Fruit fly (Drosophila melanogaster) whole organism, embryonic: Measurements from ENCODE around the gene CG32079.

Experiments
- Atf3 ChIP-seq: fragments of 200-800 bp; sonication (Bioruptor generic); optimal IDR thresholded peaks from 3 replicates; lab custom pipeline; 2016; ENCODE audit warnings: missing biosample characterization, missing genetic modification characterization
- B-H1 ChIP-seq: fragments of 200-800 bp; sonication (Bioruptor generic); IDR thresholded peaks from 3 replicates; pipeline ENCODE4 v1.3.6; 2022; ENCODE audit warnings: missing biosample characterization, missing genetic modification characterization
- CG10979 ChIP-seq: fragments of 200-800 bp; sonication (Bioruptor generic); optimal IDR thresholded peaks from 2 replicates; lab custom pipeline; 2018; ENCODE audit warnings: missing biosample characterization, mild to moderate bottlenecking, missing genetic modification characterization, moderate library complexity
- CG12071 ChIP-seq: fragments of 200-800 bp; sonication (Bioruptor generic); optimal IDR thresholded peaks from 3 replicates; lab custom pipeline; 2018; ENCODE audit warnings: missing biosample characterization, mild to moderate bottlenecking, missing genetic modification characterization
- CG13123 ChIP-seq: fragments of 200-800 bp; sonication (Bioruptor generic); optimal IDR thresholded peaks from 2 replicates; lab custom pipeline; 2016; ENCODE audit warnings: missing biosample characterization, missing genetic modification characterization
- CG13894 ChIP-seq: fragments of 200-800 bp; sonication (Bioruptor generic); optimal IDR thresholded peaks from 3 replicates; lab custom pipeline; 2018; ENCODE audit warnings: missing biosample characterization, mild to moderate bottlenecking, missing genetic modification characterization, moderate library complexity
- CG14050 ChIP-seq: fragments of 200-800 bp; sonication (Bioruptor generic); IDR thresholded peaks from 3 replicates; pipeline ENCODE4 v1.3.6; 2022; ENCODE audit warnings: missing biosample characterization, missing genetic modification characterization
- CG14710 ChIP-seq: fragments of 200-800 bp; sonication (Bioruptor generic); optimal IDR thresholded peaks from 3 replicates; lab custom pipeline; 2019; ENCODE audit warnings: missing biosample characterization, mild to moderate bottlenecking, missing genetic modification characterization, moderate library complexity
- CG1529 ChIP-seq: fragments of 200-800 bp; sonication (Bioruptor generic); optimal IDR thresholded peaks from 3 replicates; lab custom pipeline; 2018; ENCODE audit warnings: missing biosample characterization, missing genetic modification characterization
- CG1602 ChIP-seq: fragments of 200-800 bp; sonication (Bioruptor generic); optimal IDR thresholded peaks from 3 replicates; lab custom pipeline; 2016; ENCODE audit warnings: missing biosample characterization, missing genetic modification characterization
- CG17186 ChIP-seq: fragments of 200-800 bp; sonication (Bioruptor generic); optimal IDR thresholded peaks from 3 replicates; lab custom pipeline; 2017; ENCODE audit warnings: missing biosample characterization, missing genetic modification reagents, missing genetic modification characterization
- CG1832 ChIP-seq: fragments of 200-800 bp; sonication (Bioruptor generic); optimal IDR thresholded peaks from 2 replicates; lab custom pipeline; 2017; ENCODE audit warnings: missing biosample characterization, mild to moderate bottlenecking, missing genetic modification characterization, inconsistent platforms
- CG18764 ChIP-seq: fragments of 200-800 bp; sonication (Bioruptor generic); optimal IDR thresholded peaks from 3 replicates; lab custom pipeline; 2016; ENCODE audit warnings: missing biosample characterization, missing genetic modification characterization
- CG2120 ChIP-seq: fragments of 200-800 bp; sonication (Bioruptor generic); optimal IDR thresholded peaks from 3 replicates; lab custom pipeline; 2016; ENCODE audit warnings: missing biosample characterization, missing genetic modification characterization
- CG2129 ChIP-seq: fragments of 200-800 bp; sonication (Bioruptor generic); IDR thresholded peaks from 2 replicates; pipeline ENCODE4 v1.3.6; 2022; ENCODE audit warnings: missing biosample characterization, missing genetic modification characterization; ENCODE audit not compliant: partially characterized antibody
- CG32767 ChIP-seq: fragments of 200-800 bp; sonication (Bioruptor generic); IDR thresholded peaks from 2 replicates; pipeline ENCODE4 v1.3.6; 2022; ENCODE audit warnings: missing biosample characterization, missing genetic modification characterization
- CG3407 ChIP-seq: fragments of 200-800 bp; sonication (Bioruptor generic); optimal IDR thresholded peaks from 2 replicates; lab custom pipeline; 2018; ENCODE audit warnings: missing biosample characterization, mild to moderate bottlenecking, missing genetic modification characterization
- CG3726 ChIP-seq: fragments of 200-800 bp; sonication (Bioruptor generic); IDR thresholded peaks from 3 replicates; pipeline ENCODE4, ENCODE4 v1.3.6; 2022; ENCODE audit warnings: missing biosample characterization, missing genetic modification characterization
- CG3995 ChIP-seq: fragments of 200-800 bp; sonication (Bioruptor generic); optimal IDR thresholded peaks from 3 replicates; lab custom pipeline; 2016; ENCODE audit warnings: missing biosample characterization, missing genetic modification characterization
- CG7745 ChIP-seq: fragments of 200-800 bp; sonication (Bioruptor generic); optimal IDR thresholded peaks from 2 replicates; lab custom pipeline; 2018; ENCODE audit warnings: missing biosample characterization, mild to moderate bottlenecking, missing genetic modification characterization, moderate library complexity
- CG7963 ChIP-seq: fragments of 200-800 bp; sonication (Bioruptor generic); IDR thresholded peaks from 3 replicates; pipeline ENCODE4 v1.3.6; 2022; ENCODE audit warnings: missing biosample characterization, missing genetic modification characterization; ENCODE audit not compliant: partially characterized antibody
- CG8359 ChIP-seq: fragments of 200-800 bp; sonication (Bioruptor generic); optimal IDR thresholded peaks from 2 replicates; lab custom pipeline; 2017; ENCODE audit warnings: missing biosample characterization, mild to moderate bottlenecking, missing genetic modification characterization, borderline replicate concordance
- CG8924 ChIP-seq: fragments of 200-800 bp; optimal IDR thresholded peaks from 3 replicates; lab custom pipeline; 2019; ENCODE audit warnings: missing biosample characterization, mild to moderate bottlenecking, missing genetic modification characterization, moderate library complexity
- Chrac-16 ChIP-seq: fragments of 200-800 bp; sonication (Bioruptor generic); optimal IDR thresholded peaks from 3 replicates; lab custom pipeline; 2016; ENCODE audit warnings: missing biosample characterization, missing genetic modification characterization
- D19B ChIP-seq: fragments of 200-800 bp; sonication (Bioruptor generic); optimal IDR thresholded peaks from 2 replicates; lab custom pipeline; 2017; ENCODE audit warnings: missing biosample characterization, mild to moderate bottlenecking, missing genetic modification characterization
- Deaf1 ChIP-seq: fragments of 200-800 bp; optimal IDR thresholded peaks from 3 replicates; lab custom pipeline; 2019; ENCODE audit warnings: missing biosample characterization, mild to moderate bottlenecking, missing genetic modification characterization, moderate library complexity
- Dek ChIP-seq: fragments of 200-800 bp; sonication (Bioruptor generic); optimal IDR thresholded peaks from 3 replicates; lab custom pipeline; 2019; ENCODE audit warnings: missing biosample characterization, mild to moderate bottlenecking, missing genetic modification characterization, moderate library complexity
- Dref ChIP-seq: fragments of 200-800 bp; sonication (Bioruptor generic); IDR thresholded peaks from 2 replicates; pipeline ENCODE4 v1.3.6; 2022; ENCODE audit warnings: missing biosample characterization, missing genetic modification characterization
- HLH4C ChIP-seq: fragments of 200-800 bp; sonication (Bioruptor generic); IDR thresholded peaks from 3 replicates; pipeline ENCODE4 v1.3.6; 2022; ENCODE audit warnings: missing biosample characterization, missing genetic modification characterization; ENCODE audit not compliant: partially characterized antibody
- Lim3 ChIP-seq: fragments of 200-800 bp; sonication (Bioruptor generic); IDR thresholded peaks from 2 replicates; pipeline ENCODE4 v1.3.6; 2022; ENCODE audit warnings: missing biosample characterization, missing genetic modification characterization
- MTF-1 ChIP-seq: fragments of 200-800 bp; sonication (Bioruptor generic); optimal IDR thresholded peaks from 2 replicates; lab custom pipeline; 2018; ENCODE audit warnings: missing biosample characterization, mild to moderate bottlenecking, missing genetic modification characterization, borderline replicate concordance
- Max ChIP-seq: fragments of 200-800 bp; sonication (Bioruptor generic); optimal IDR thresholded peaks from 2 replicates; lab custom pipeline; 2016; ENCODE audit warnings: missing biosample characterization, mild to moderate bottlenecking, missing genetic modification characterization
- Optix ChIP-seq: fragments of 200-800 bp; sonication (Bioruptor generic); IDR thresholded peaks from 3 replicates; pipeline ENCODE4 v1.3.6; 2022; ENCODE audit warnings: missing biosample characterization, missing genetic modification characterization
- br ChIP-seq: fragments of >200 bp; optimal IDR thresholded peaks from 2 replicates; lab custom pipeline; 2017
- cwo ChIP-seq: fragments of 200-800 bp; sonication (Bioruptor generic); optimal IDR thresholded peaks from 3 replicates; lab custom pipeline; 2017; ENCODE audit warnings: missing biosample characterization, missing genetic modification characterization, mild to moderate bottlenecking, moderate library complexity, missing genetic modification reagents
- dan ChIP-seq: fragments of 200-800 bp; sonication (Bioruptor generic); IDR thresholded peaks from 2 replicates; pipeline ENCODE4 v1.3.6; 2022; ENCODE audit warnings: missing biosample characterization, missing genetic modification characterization
- gem ChIP-seq: fragments of 200-800 bp; sonication (Bioruptor generic); optimal IDR thresholded peaks from 2 replicates; lab custom pipeline; 2019; ENCODE audit warnings: missing biosample characterization, mild to moderate bottlenecking, missing genetic modification characterization, moderate library complexity
- ham ChIP-seq: fragments of 200-800 bp; sonication (Bioruptor generic); IDR thresholded peaks from 2 replicates; pipeline ENCODE4 v1.3.6; 2022; ENCODE audit warnings: missing biosample characterization, missing genetic modification characterization
- kay ChIP-seq: fragments of 200-800 bp; sonication (Bioruptor generic); optimal IDR thresholded peaks from 2 replicates; lab custom pipeline; 2016; ENCODE audit warnings: missing biosample characterization, missing genetic modification characterization
- maf-S ChIP-seq: fragments of 200-800 bp; sonication (Bioruptor generic); optimal IDR thresholded peaks from 2 replicates; lab custom pipeline; 2016; ENCODE audit warnings: missing biosample characterization, missing genetic modification characterization
- nerfin-1 ChIP-seq: fragments of 200-800 bp; sonication (Bioruptor generic); optimal IDR thresholded peaks from 3 replicates; lab custom pipeline; 2019; ENCODE audit warnings: missing biosample characterization, mild to moderate bottlenecking, missing genetic modification characterization, moderate library complexity
- pzg ChIP-seq: fragments of 200-800 bp; sonication (Bioruptor generic); optimal IDR thresholded peaks from 3 replicates; lab custom pipeline; 2018; ENCODE audit warnings: missing biosample characterization, mild to moderate bottlenecking, missing genetic modification characterization, moderate library complexity
- ro ChIP-seq: fragments of 200-800 bp; sonication (Bioruptor generic); IDR thresholded peaks from 2 replicates; pipeline ENCODE4 v1.3.6; 2022; ENCODE audit warnings: missing biosample characterization, missing genetic modification characterization
- run ChIP-seq: fragments of 200-800 bp; sonication (Bioruptor generic); optimal IDR thresholded peaks from 3 replicates; lab custom pipeline; 2018; ENCODE audit warnings: missing biosample characterization, mild to moderate bottlenecking, missing genetic modification characterization
- sima ChIP-seq: fragments of 200-800 bp; sonication (Bioruptor generic); optimal IDR thresholded peaks from 2 replicates; lab custom pipeline; 2016; ENCODE audit warnings: missing biosample characterization, missing genetic modification characterization
- tap ChIP-seq: fragments of 200-800 bp; optimal IDR thresholded peaks from 3 replicates; lab custom pipeline; 2019; ENCODE audit warnings: missing biosample characterization, mild to moderate bottlenecking, missing genetic modification characterization, moderate library complexity
- tgo ChIP-seq: fragments of 200-800 bp; sonication (Bioruptor generic); IDR thresholded peaks from 3 replicates; pipeline ENCODE4 v1.3.6; 2022; ENCODE audit warnings: missing biosample characterization, missing genetic modification characterization
- tio ChIP-seq: fragments of 200-800 bp; sonication (Bioruptor generic); optimal IDR thresholded peaks from 2 replicates; lab custom pipeline; 2017; ENCODE audit warnings: missing biosample characterization, missing genetic modification characterization, inconsistent platforms
- twi ChIP-seq: fragments of 200-800 bp; optimal IDR thresholded peaks from 2 replicates; lab custom pipeline; 2019; ENCODE audit warnings: missing biosample characterization, mild to moderate bottlenecking, missing genetic modification characterization, moderate library complexity
- unpg ChIP-seq: fragments of 200-800 bp; sonication (Bioruptor generic); optimal IDR thresholded peaks from 3 replicates; lab custom pipeline; 2018; ENCODE audit warnings: missing biosample characterization, mild to moderate bottlenecking, missing genetic modification characterization, moderate library complexity
- wor ChIP-seq: fragments of 200-800 bp; sonication (Bioruptor generic); IDR thresholded peaks from 2 replicates; pipeline ENCODE4 v1.3.6; 2022; ENCODE audit warnings: missing biosample characterization, missing genetic modification characterization

CG32079 gene

dm6 chr3L:11047877-11048276, 22.5 kb downstream of the CG32079 start (continued):
- TF ChIP-seq pzg (GFP tag; lab: Kevin White, UChicago) (peak; percentile 7), CG2120 (GFP tag; lab: Kevin White, UChicago) (peak; percentile 72), Lim3 (GFP tag; lab: Robert Waterston, UW) (no peak), wor (GFP tag; lab: Robert Waterston, UW) (no peak), cwo (GFP tag; lab: Kevin White, UChicago) (no peak), CG1529 (peak; percentile 48), Max (peak; percentile 24), tio (GFP tag; lab: Kevin White, UChicago) (peak; percentile 33), CG17186 (GFP tag; lab: Kevin White, UChicago) (no peak), CG7963 (GFP tag; lab: Robert Waterston, UW) (no peak), Deaf1 (tag; lab: Kevin White, UChicago) (peak; percentile 12), br (no peak), CG14050 (GFP tag; lab: Robert Waterston, UW) (peak; percentile 49; the same call in 2 of the 3 replicates), CG13894 (no peak), CG7745 (no peak), CG13123 (GFP tag; lab: Kevin White, UChicago) (no peak), CG3995 (no peak), gem (tag; lab: Kevin White, UChicago) (peak; percentile 62), CG2129 (GFP tag; lab: Robert Waterston, UW) (no peak), ham (GFP tag; lab: Robert Waterston, UW) (no peak), kay (GFP tag; lab: Kevin White, UChicago) (peak; percentile 49), CG3726 (GFP tag; lab: Robert Waterston, UW) (no peak), run (no peak), CG12071 (peak; percentile 66), CG3407 (peak; percentile 52), HLH4C (GFP tag; lab: Robert Waterston, UW) (no peak), CG8359 (GFP tag; lab: Kevin White, UChicago) (no peak), CG1602 (peak; percentile 62), CG14710 (peak; percentile 31), MTF-1 (peak; percentile 67), tgo (GFP tag; lab: Robert Waterston, UW) (peak; percentile 80), dan (GFP tag; lab: Robert Waterston, UW) (no peak), CG10979 (peak; percentile 89), CG18764 (GFP tag; lab: Kevin White, UChicago) (peak; percentile 59), Dek (tag; lab: Kevin White, UChicago) (peak; percentile 48), CG32767 (GFP tag; lab: Robert Waterston, UW) (no peak), Optix (GFP tag; lab: Robert Waterston, UW) (peak; percentile 74), D19B (GFP tag; lab: Kevin White, UChicago) (peak; percentile 1), Chrac-16 (GFP tag; lab: Kevin White, UChicago) (peak; percentile 88), Atf3 (GFP tag; lab: Kevin White, UChicago) (peak; percentile 73), CG1832 (GFP tag; lab: Kevin White, UChicago) (no peak), CG8924 (tag; lab: Kevin White, UChicago) (peak; percentile 19), unpg (GFP tag; lab: Kevin White, UChicago) (peak; percentile 66), maf-S (GFP tag; lab: Kevin White, UChicago) (peak; percentile 64), sima (GFP tag; lab: Kevin White, UChicago) (peak; percentile 24), tap (tag; lab: Kevin White, UChicago) (no peak), B-H1 (GFP tag; lab: Robert Waterston, UW) (no peak; the same call in 2 of the 3 replicates), ro (GFP tag; lab: Robert Waterston, UW) (no peak; the same call in 1 of the 2 replicates), twi (tag; lab: Kevin White, UChicago) (peak; percentile 53), Dref (GFP tag; lab: Robert Waterston, UW) (no peak), nerfin-1 (tag; lab: Kevin White, UChicago) (peak; percentile 43)
